Worm (Caenorhabditis elegans) whole organism, mixed stage, embryonic: Measurements from ENCODE around the gene Y53C12A.3.

Experiments used
- M03D4.4 ChIP-seq: sonication (generic microtip); optimal IDR thresholded peaks from 2 replicates; lab custom pipeline; 2017; ENCODE audit warnings: mild to moderate bottlenecking, missing genetic modification characterization, missing compliant biosample characterization
- bed-3 ChIP-seq: fragments of 200-800 bp; sonication (Bioruptor generic); optimal IDR thresholded peaks from 3 replicates; lab custom pipeline; 2018; ENCODE audit warnings: mild to moderate bottlenecking, missing genetic modification characterization, moderate library complexity, missing compliant biosample characterization
- blmp-1 ChIP-seq: fragments of 150-350 bp; optimal IDR thresholded peaks from 2 replicates; lab custom pipeline; 2014; ENCODE audit warnings: missing biosample characterization, missing genetic modification characterization
- ceh-39 ChIP-seq: fragments of 150-350 bp; optimal IDR thresholded peaks from 2 replicates; lab custom pipeline; 2014; ENCODE audit warnings: missing biosample characterization, missing genetic modification characterization
- ceh-43 ChIP-seq: fragments of 200-800 bp; sonication (Bioruptor generic); optimal IDR thresholded peaks from 2 replicates; lab custom pipeline; 2018; ENCODE audit warnings: mild to moderate bottlenecking, missing genetic modification characterization, moderate library complexity, missing compliant biosample characterization
- ceh-83 ChIP-seq: fragments of 200-800 bp; sonication (Bioruptor generic); optimal IDR thresholded peaks from 2 replicates; lab custom pipeline; 2018; ENCODE audit warnings: mild to moderate bottlenecking, missing genetic modification characterization, missing compliant biosample characterization
- ces-1 ChIP-seq: fragments of 150-350 bp; optimal IDR thresholded peaks from 2 replicates; lab custom pipeline; 2014; ENCODE audit warnings: missing biosample characterization, missing genetic modification reagents, missing genetic modification characterization
- cnd-1 ChIP-seq: fragments of 200-800 bp; sonication (Bioruptor generic); optimal IDR thresholded peaks from 2 replicates; lab custom pipeline; 2018; ENCODE audit warnings: mild to moderate bottlenecking, missing genetic modification characterization, missing compliant biosample characterization
- drap-1 ChIP-seq: fragments of 200-800 bp; sonication (Bioruptor generic); optimal IDR thresholded peaks from 3 replicates; lab custom pipeline; 2018; ENCODE audit warnings: mild to moderate bottlenecking, missing genetic modification characterization, missing compliant biosample characterization
- elt-1 ChIP-seq: sonication (generic microtip); optimal IDR thresholded peaks from 2 replicates; lab custom pipeline; 2017; ENCODE audit warnings: missing genetic modification characterization, mild to moderate bottlenecking, missing compliant biosample characterization, antibody characterized with exemption, moderate library complexity, borderline replicate concordance; ENCODE audit not compliant: insufficient read depth
- elt-3 ChIP-seq: fragments of 150-350 bp; optimal IDR thresholded peaks from 2 replicates; lab custom pipeline; 2014; ENCODE audit warnings: missing biosample characterization, missing genetic modification characterization
- flh-1 ChIP-seq: fragments of 200-800 bp; sonication (Bioruptor generic); optimal IDR thresholded peaks from 2 replicates; lab custom pipeline; 2018; ENCODE audit warnings: mild to moderate bottlenecking, missing genetic modification characterization, moderate library complexity, missing compliant biosample characterization
- ham-2 ChIP-seq: fragments of 200-800 bp; sonication (Bioruptor generic); optimal IDR thresholded peaks from 2 replicates; lab custom pipeline; 2018; ENCODE audit warnings: mild to moderate bottlenecking, missing genetic modification characterization, missing compliant biosample characterization
- hlh-1 ChIP-seq: fragments of 150-350 bp; optimal IDR thresholded peaks from 2 replicates; lab custom pipeline; 2014; ENCODE audit warnings: missing biosample characterization, missing genetic modification reagents, missing genetic modification characterization
- lin-13 ChIP-seq: fragments of 150-350 bp; optimal IDR thresholded peaks from 2 replicates; lab custom pipeline; 2014; ENCODE audit warnings: missing biosample characterization, missing genetic modification characterization
- lin-32 ChIP-seq: fragments of 200-800 bp; sonication (Bioruptor generic); optimal IDR thresholded peaks from 2 replicates; lab custom pipeline; 2018; ENCODE audit warnings: mild to moderate bottlenecking, missing genetic modification characterization, missing compliant biosample characterization
- lsy-2 ChIP-seq: fragments of 150-350 bp; optimal IDR thresholded peaks from 2 replicates; lab custom pipeline; 2014; ENCODE audit warnings: missing biosample characterization, missing genetic modification characterization
- mab-5 ChIP-seq: fragments of 150-350 bp; optimal IDR thresholded peaks from 2 replicates; lab custom pipeline; 2014; ENCODE audit warnings: missing biosample characterization, missing genetic modification characterization
- mep-1 ChIP-seq: fragments of 150-350 bp; optimal IDR thresholded peaks from 2 replicates; lab custom pipeline; 2017; ENCODE audit warnings: missing biosample characterization, missing genetic modification reagents, missing genetic modification characterization, inconsistent platforms
- mls-2 ChIP-seq: sonication (generic microtip); optimal IDR thresholded peaks from 2 replicates; lab custom pipeline; 2016; ENCODE audit warnings: mild to moderate bottlenecking, missing genetic modification characterization, moderate library complexity, missing compliant biosample characterization
- nhr-12 ChIP-seq: fragments of 150-350 bp; optimal IDR thresholded peaks from 2 replicates; lab custom pipeline; 2014; ENCODE audit warnings: missing biosample characterization, missing genetic modification characterization
- nhr-2 ChIP-seq: fragments of 150-350 bp; optimal IDR thresholded peaks from 2 replicates; lab custom pipeline; 2014; ENCODE audit warnings: missing biosample characterization, missing genetic modification characterization
- nhr-237 ChIP-seq: fragments of 150-350 bp; optimal IDR thresholded peaks from 2 replicates; lab custom pipeline; 2014; ENCODE audit warnings: missing biosample characterization, missing genetic modification characterization
- nhr-28 ChIP-seq: fragments of 150-350 bp; optimal IDR thresholded peaks from 2 replicates; lab custom pipeline; 2014; ENCODE audit warnings: missing biosample characterization, missing genetic modification characterization
- nhr-76 ChIP-seq: sonication (generic microtip); optimal IDR thresholded peaks from 2 replicates; lab custom pipeline; 2017; ENCODE audit warnings: missing biosample characterization, missing genetic modification characterization
- pha-4 ChIP-seq: fragments of 150-350 bp; optimal IDR thresholded peaks from 2 replicates; lab custom pipeline; 2018; ENCODE audit warnings: missing biosample characterization, missing genetic modification reagents, missing genetic modification characterization
- sem-2 ChIP-seq: fragments of 200-800 bp; sonication (Bioruptor generic); optimal IDR thresholded peaks from 2 replicates; lab custom pipeline; 2018; ENCODE audit warnings: mild to moderate bottlenecking, missing genetic modification characterization, missing compliant biosample characterization
- snpc-4 ChIP-seq: fragments of 150-350 bp; optimal IDR thresholded peaks from 2 replicates; lab custom pipeline; 2014; ENCODE audit warnings: missing biosample characterization, missing genetic modification characterization
- sptf-1 ChIP-seq: sonication (generic microtip); optimal IDR thresholded peaks from 2 replicates; lab custom pipeline; 2017; ENCODE audit warnings: mild to moderate bottlenecking, missing genetic modification characterization, moderate library complexity, missing compliant biosample characterization
- tbx-8 ChIP-seq: fragments of 200-800 bp; sonication (Bioruptor generic); optimal IDR thresholded peaks from 2 replicates; lab custom pipeline; 2018; ENCODE audit warnings: mild to moderate bottlenecking, missing genetic modification characterization, moderate library complexity, missing compliant biosample characterization
- unc-120 ChIP-seq: sonication (generic microtip); optimal IDR thresholded peaks from 2 replicates; lab custom pipeline; 2017; ENCODE audit warnings: missing genetic modification characterization, missing compliant biosample characterization; ENCODE audit not compliant: poor library complexity, severe bottlenecking
- unc-39 ChIP-seq: fragments of 150-350 bp; optimal IDR thresholded peaks from 2 replicates; lab custom pipeline; 2014; ENCODE audit warnings: missing biosample characterization, missing genetic modification characterization
- unc-62 ChIP-seq: fragments of 150-350 bp; optimal IDR thresholded peaks from 2 replicates; lab custom pipeline; 2014; ENCODE audit warnings: missing biosample characterization, missing genetic modification reagents, missing genetic modification characterization
- zip-8 ChIP-seq: fragments of 150-350 bp; optimal IDR thresholded peaks from 2 replicates; lab custom pipeline; 2014; ENCODE audit warnings: missing biosample characterization, missing genetic modification characterization
- ztf-11 ChIP-seq: fragments of 150-350 bp; optimal IDR thresholded peaks from 2 replicates; lab custom pipeline; 2014; ENCODE audit warnings: missing biosample characterization, missing genetic modification characterization

Gene Y53C12A.3

ce11 chrII:9716417-9717039, 10.5 kb upstream of the Y53C12A.3 start, which contains the start of gene wee-1.3:
wee-1.3 (minus strand) TSS chrII:9716467.
- TF ChIP-seq cnd-1 (tag; lab: Kevin White, UChicago) (no peak), nhr-237 (tag; lab: Kevin White, UChicago) (peak; percentile 79), bed-3 (GFP tag; lab: Kevin White, UChicago) (no peak), ces-1 (GFP tag; lab: Kevin White, UChicago) (peak; percentile 58), drap-1 (GFP tag; lab: Kevin White, UChicago) (peak; percentile 48), lsy-2 (tag; lab: Kevin White, UChicago) (peak; percentile 89), ceh-39 (tag; lab: Kevin White, UChicago) (peak; percentile 45), zip-8 (tag; lab: Kevin White, UChicago) (no peak), ceh-43 (GFP tag; lab: Kevin White, UChicago) (no peak), sptf-1 (tag; lab: Kevin White, UChicago) (no peak), unc-39 (tag; lab: Kevin White, UChicago) (no peak), nhr-28 (tag; lab: Kevin White, UChicago) (no peak), nhr-76 (no peak), sem-2 (GFP tag; lab: Kevin White, UChicago) (no peak), mls-2 (peak; percentile 47), blmp-1 (no peak), ceh-83 (GFP tag; lab: Kevin White, UChicago) (no peak), unc-62 (GFP tag; lab: Kevin White, UChicago) (no peak), mab-5 (tag; lab: Kevin White, UChicago) (no peak), M03D4.4 (no peak), tbx-8 (GFP tag; lab: Kevin White, UChicago) (no peak), nhr-2 (no peak), mep-1 (tag; lab: Kevin White, UChicago) (peak; percentile 75), ztf-11 (no peak), lin-32 (GFP tag; lab: Kevin White, UChicago) (no peak), snpc-4 (tag; lab: Kevin White, UChicago) (no peak), hlh-1 (tag; lab: Kevin White, UChicago) (peak; percentile 20), nhr-12 (tag; lab: Kevin White, UChicago) (no peak), unc-120 (tag; lab: Kevin White, UChicago) (peak; percentile 51), elt-3 (no peak), elt-1 (tag; lab: Kevin White, UChicago) (no peak), pha-4 (tag; lab: Kevin White, UChicago) (peak; percentile 78), lin-13 (tag; lab: Kevin White, UChicago) (peak; percentile 80), ham-2 (GFP tag; lab: Kevin White, UChicago) (no peak), flh-1 (no peak)

- TF ChIP-seq lin-13 (tag; lab: Kevin White, UChicago) (no peak), ceh-83 (GFP tag; lab: Kevin White, UChicago) (peak; percentile 55), elt-1 (tag; lab: Kevin White, UChicago) (no peak), ceh-43 (GFP tag; lab: Kevin White, UChicago) (no peak)
- TF ChIP-seq, all 35 proteins: peak for 1
These were observed 7.0 kb upstream of the Y53C12A.3 start for ce11 chrII:9713083-9713482.

- no peak for TF ChIP-seq lin-13 (tag; lab: Kevin White, UChicago)
- no peak for TF ChIP-seq blmp-1
- TF ChIP-seq elt-1 (tag; lab: Kevin White, UChicago), result no peak
- TF ChIP-seq nhr-237 (tag; lab: Kevin White, UChicago), result no peak
- TF ChIP-seq sem-2 (GFP tag; lab: Kevin White, UChicago), result no peak
- no peak for TF ChIP-seq sptf-1 (tag; lab: Kevin White, UChicago)
- no peak for TF ChIP-seq lsy-2 (tag; lab: Kevin White, UChicago)
- TF ChIP-seq flh-1, result no peak
- no peak for TF ChIP-seq elt-3
- no peak for TF ChIP-seq bed-3 (GFP tag; lab: Kevin White, UChicago)
- TF ChIP-seq cnd-1 (tag; lab: Kevin White, UChicago), result no peak
- no peak for TF ChIP-seq nhr-2
- no peak for TF ChIP-seq nhr-12 (tag; lab: Kevin White, UChicago)
- TF ChIP-seq ceh-39 (tag; lab: Kevin White, UChicago), result no peak
- no peak for TF ChIP-seq nhr-28 (tag; lab: Kevin White, UChicago)
- TF ChIP-seq hlh-1 (tag; lab: Kevin White, UChicago), result no peak
- TF ChIP-seq drap-1 (GFP tag; lab: Kevin White, UChicago), result no peak
- no peak for TF ChIP-seq M03D4.4
- no peak for TF ChIP-seq snpc-4 (tag; lab: Kevin White, UChicago)
- no peak for TF ChIP-seq ztf-11
These were observed 2.8 kb upstream of the Y53C12A.3 start, which contains the start of gene glt-5 for ce11 chrII:9708835-9709299. glt-5 (minus strand) TSS chrII:9708885.
